Fruit fly (Drosophila melanogaster): ENCODE data around the gene CG33710.

The CG33710 gene

DNA sequence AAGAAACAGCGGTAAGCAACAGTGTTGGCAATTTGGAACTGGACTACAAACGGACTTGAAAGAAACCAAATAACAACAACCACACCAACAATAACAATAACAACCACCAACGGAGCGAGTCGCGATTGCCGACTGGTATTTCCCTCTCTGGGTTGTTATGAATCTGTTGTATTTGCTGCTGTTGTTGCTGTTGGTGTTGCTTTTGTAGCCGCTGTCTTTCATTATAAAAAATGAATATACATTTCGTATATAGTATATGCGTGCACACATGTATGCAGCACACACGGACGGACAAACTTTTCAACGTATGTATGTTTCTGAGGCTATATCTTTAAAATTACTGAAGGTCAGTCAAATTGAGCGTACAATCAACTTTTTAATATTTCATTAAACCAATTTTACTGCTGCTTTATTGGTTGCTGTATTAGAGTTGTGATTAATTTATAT is 49.2 kb downstream of the CG33710 start:
- TF ChIP-seq CG8478 (optimal IDR thresholded peaks at IDR 0.05) (no peak), CTCF (optimal IDR thresholded peaks at IDR 0.05) (no peak)

DNA sequence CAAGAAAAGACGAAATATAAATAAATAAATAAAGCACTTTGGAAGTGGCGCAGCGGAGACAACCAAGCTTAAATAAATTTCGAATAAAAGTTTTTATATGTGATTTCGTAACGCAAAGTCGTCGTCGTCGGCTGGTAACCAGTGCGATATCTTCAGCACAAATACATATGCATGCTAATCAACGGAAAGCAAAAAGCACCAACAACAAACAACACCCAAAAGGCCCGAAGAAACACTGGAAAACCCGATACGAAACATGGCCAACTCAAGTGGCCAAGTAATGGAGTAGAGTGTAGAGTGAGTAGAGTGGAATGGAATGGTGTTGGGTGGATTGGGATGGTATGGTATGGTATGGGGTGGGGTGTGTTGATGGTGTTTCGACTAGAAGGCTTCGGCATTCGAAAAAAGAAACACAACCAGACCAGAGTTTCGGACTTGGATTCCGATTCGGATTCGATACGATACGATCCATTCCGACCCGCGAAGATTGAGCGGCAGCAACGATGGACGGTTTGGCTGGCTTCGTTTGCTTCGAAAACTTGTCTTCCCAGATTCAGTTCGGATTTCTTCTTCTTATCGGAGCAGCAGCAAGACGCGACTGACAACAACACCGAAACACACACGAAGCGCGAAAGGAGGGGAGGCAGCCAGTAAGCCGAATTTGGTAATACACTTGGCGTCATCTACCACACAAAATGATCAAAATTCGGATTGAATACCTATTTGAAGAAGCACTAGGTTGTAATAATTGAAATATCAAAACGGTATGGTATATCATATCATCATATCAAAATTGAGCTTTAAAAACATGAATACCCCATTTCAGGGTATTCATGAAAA is 49.8 kb downstream of the CG33710 start:
- TF ChIP-seq CG8478 (optimal IDR thresholded peaks at IDR 0.05) (no peak), CTCF (optimal IDR thresholded peaks at IDR 0.05) (no peak)

All from S2 (cell line).